Worm (Caenorhabditis elegans): ENCODE data around the gene rps-23.

Gene rps-23

ce11 chrIV:12427687-12428284 is 36.9 kb upstream of the rps-23 start:
- TF ChIP-seq F13C5.2 (tag; optimal IDR thresholded peaks at IDR 0.05): no peak
- TF ChIP-seq tbx-37 (GFP tag; conservative IDR thresholded peaks at IDR 0.05): no peak
- no peak for TF ChIP-seq B0310.2 (tag; optimal IDR thresholded peaks at IDR 0.05)
- no peak for TF ChIP-seq hmbx-1 (tag; optimal IDR thresholded peaks at IDR 0.05)
- TF ChIP-seq flt-1 (GFP tag; IDR thresholded peaks at IDR 0.05): no peak
- no peak for TF ChIP-seq ama-1 (optimal IDR thresholded peaks at IDR 0.05)
- no peak for TF ChIP-seq hnd-1 (tag; optimal IDR thresholded peaks at IDR 0.05)
- no peak for TF ChIP-seq ceh-36 (tag; optimal IDR thresholded peaks at IDR 0.05)
- TF ChIP-seq tbx-11 (GFP tag; IDR thresholded peaks at IDR 0.05): no peak
- no peak for TF ChIP-seq aly-1 (tag; optimal IDR thresholded peaks at IDR 0.05)
- TF ChIP-seq ceh-13 (GFP tag; optimal IDR thresholded peaks at IDR 0.05): no peak
- no peak for TF ChIP-seq hmg-4 (GFP tag; optimal IDR thresholded peaks at IDR 0.05)
- no peak for TF ChIP-seq pes-1 (GFP tag; IDR thresholded peaks at IDR 0.05)
- TF ChIP-seq ets-7 (tag; optimal IDR thresholded peaks at IDR 0.05): no peak
- no peak for TF ChIP-seq tra-4 (tag; optimal IDR thresholded peaks at IDR 0.05)
- TF ChIP-seq sea-1 (GFP tag; conservative IDR thresholded peaks at IDR 0.05): no peak
- no peak for TF ChIP-seq scrt-1 (GFP tag; IDR thresholded peaks at IDR 0.05)

- TF ChIP-seq aly-1 (tag; optimal IDR thresholded peaks at IDR 0.05): no peak
- no peak for TF ChIP-seq F13C5.2 (tag; optimal IDR thresholded peaks at IDR 0.05)
- no peak for TF ChIP-seq scrt-1 (GFP tag; IDR thresholded peaks at IDR 0.05)
- TF ChIP-seq pes-1 (GFP tag; IDR thresholded peaks at IDR 0.05): no peak
- no peak for TF ChIP-seq tra-4 (tag; optimal IDR thresholded peaks at IDR 0.05)
- no peak for TF ChIP-seq ets-7 (tag; optimal IDR thresholded peaks at IDR 0.05)
- TF ChIP-seq ceh-36 (tag; optimal IDR thresholded peaks at IDR 0.05): no peak
- no peak for TF ChIP-seq hmbx-1 (tag; optimal IDR thresholded peaks at IDR 0.05)
Observed at ce11 chrIV:12425595-12425994, 34.7 kb upstream of the rps-23 start.

ce11 chrIV:12420455-12420854 is 29.6 kb upstream of the rps-23 start, which contains the start of gene ugt-65:
Gene ugt-65, plus strand, starts transcription at chrIV:12420683.
- TF ChIP-seq F13C5.2 (tag; optimal IDR thresholded peaks at IDR 0.05) (no peak), pes-1 (GFP tag; IDR thresholded peaks at IDR 0.05) (no peak), sea-1 (GFP tag; conservative IDR thresholded peaks at IDR 0.05) (no peak)

DNA sequence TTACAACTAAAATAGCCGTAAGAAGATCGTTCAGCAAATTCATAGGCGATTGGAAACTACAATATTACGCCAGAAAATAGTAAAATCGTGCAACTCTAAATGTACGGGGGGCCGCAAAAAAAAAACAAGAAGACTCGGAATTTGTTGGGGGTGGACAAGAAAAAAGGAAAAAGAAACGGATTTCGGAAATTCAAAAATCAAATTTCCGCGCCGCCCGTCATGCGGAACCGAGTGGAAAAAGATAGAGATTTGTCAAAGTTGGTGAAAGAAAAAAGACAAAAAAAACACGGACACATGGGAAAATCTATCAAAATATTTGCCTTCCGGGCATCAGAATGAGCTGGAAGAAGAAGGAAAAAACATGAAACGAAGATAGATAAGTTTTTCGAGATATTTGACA is 28.4 kb upstream of the rps-23 start:
- TF ChIP-seq B0310.2 (tag; optimal IDR thresholded peaks at IDR 0.05) (no peak), tra-4 (tag; optimal IDR thresholded peaks at IDR 0.05) (no peak), ets-7 (tag; optimal IDR thresholded peaks at IDR 0.05) (no peak), scrt-1 (GFP tag; IDR thresholded peaks at IDR 0.05) (no peak), sea-1 (GFP tag; conservative IDR thresholded peaks at IDR 0.05) (no peak), tbx-37 (GFP tag; conservative IDR thresholded peaks at IDR 0.05) (no peak), aly-1 (tag; optimal IDR thresholded peaks at IDR 0.05) (no peak), ama-1 (optimal IDR thresholded peaks at IDR 0.05) (no peak), ceh-13 (GFP tag; optimal IDR thresholded peaks at IDR 0.05) (no peak)

DNA sequence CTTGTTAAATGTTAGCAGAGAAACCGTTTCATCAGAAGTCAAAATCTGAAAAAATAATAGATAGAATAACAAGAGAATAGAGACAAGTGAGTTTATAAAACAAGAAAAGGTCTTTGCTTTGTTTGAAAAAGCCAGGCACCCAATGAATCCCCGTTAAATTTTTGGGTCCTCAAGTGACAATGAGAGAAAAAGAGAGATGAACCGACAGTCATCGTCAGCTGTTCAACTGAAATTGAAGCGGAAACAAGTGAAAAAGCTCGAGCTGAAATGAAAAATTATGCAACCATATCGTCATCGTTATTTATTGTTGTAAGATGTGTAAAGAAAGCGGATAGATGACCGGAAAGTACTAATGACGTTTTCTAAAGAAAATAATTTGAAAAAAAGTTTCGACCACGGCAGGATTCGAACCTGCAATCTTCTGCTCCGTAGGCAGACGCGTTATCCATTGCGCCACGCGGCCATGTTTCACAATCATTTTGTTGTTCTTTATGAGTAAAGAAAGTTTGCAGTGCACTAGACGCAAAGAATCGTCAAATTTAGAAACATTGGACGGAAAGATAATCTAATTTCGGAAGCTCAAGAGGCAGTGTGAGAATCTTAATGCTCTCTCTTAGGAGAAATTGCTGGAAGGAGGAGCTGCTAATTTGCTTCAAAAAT is 26.8 kb upstream of the rps-23 start, which contains the start of gene F08G5.3:
TSS of gene F08G5.3 (minus strand) at position 51 of the 660 bp plus-strand sequence.
- TF ChIP-seq sea-1 (GFP tag; conservative IDR thresholded peaks at IDR 0.05): 0 out of 2 replicates have a peak, but pooled peaks have one; percentile 9
- TF ChIP-seq B0310.2 (tag; optimal IDR thresholded peaks at IDR 0.05): no peak
- TF ChIP-seq ama-1 (optimal IDR thresholded peaks at IDR 0.05): no peak
- no peak for TF ChIP-seq tra-4 (tag; optimal IDR thresholded peaks at IDR 0.05)
- TF ChIP-seq hmbx-1 (tag; optimal IDR thresholded peaks at IDR 0.05): no peak
- no peak for TF ChIP-seq ceh-36 (tag; optimal IDR thresholded peaks at IDR 0.05)
- TF ChIP-seq flt-1 (GFP tag; IDR thresholded peaks at IDR 0.05): peak; percentile 43; the same call in 1 of the 2 replicates
- TF ChIP-seq F13C5.2 (tag; optimal IDR thresholded peaks at IDR 0.05): peak; percentile 0
- TF ChIP-seq scrt-1 (GFP tag; IDR thresholded peaks at IDR 0.05): peak; percentile 57; the same call in 1 of the 2 replicates
- 0 out of 2 replicates have a peak, but pooled peaks have one; percentile 15 for TF ChIP-seq tbx-37 (GFP tag; conservative IDR thresholded peaks at IDR 0.05)
- no peak for TF ChIP-seq hnd-1 (tag; optimal IDR thresholded peaks at IDR 0.05)
- TF ChIP-seq ceh-13 (GFP tag; optimal IDR thresholded peaks at IDR 0.05): no peak
- no peak for TF ChIP-seq ets-7 (tag; optimal IDR thresholded peaks at IDR 0.05)
- TF ChIP-seq tbx-11 (GFP tag; IDR thresholded peaks at IDR 0.05): no peak
- no peak for TF ChIP-seq hmg-4 (GFP tag; optimal IDR thresholded peaks at IDR 0.05)
- peak; percentile 77 for TF ChIP-seq pes-1 (GFP tag; IDR thresholded peaks at IDR 0.05)
- TF ChIP-seq aly-1 (tag; optimal IDR thresholded peaks at IDR 0.05): no peak

- TF ChIP-seq tbx-11 (GFP tag; IDR thresholded peaks at IDR 0.05) (0 out of 2 replicates have a peak, but pooled peaks have one; percentile 45), hmbx-1 (tag; optimal IDR thresholded peaks at IDR 0.05) (no peak), sea-1 (GFP tag; conservative IDR thresholded peaks at IDR 0.05) (peak; percentile 60; the same call in 1 of the 2 replicates), flt-1 (GFP tag; IDR thresholded peaks at IDR 0.05) (peak; percentile 46; the same call in 1 of the 2 replicates), scrt-1 (GFP tag; IDR thresholded peaks at IDR 0.05) (0 out of 2 replicates have a peak, but pooled peaks have one; percentile 35), ceh-36 (tag; optimal IDR thresholded peaks at IDR 0.05) (peak; percentile 29), ets-7 (tag; optimal IDR thresholded peaks at IDR 0.05) (no peak), pes-1 (GFP tag; IDR thresholded peaks at IDR 0.05) (peak; percentile 58; the same call in 1 of the 2 replicates), tbx-37 (GFP tag; conservative IDR thresholded peaks at IDR 0.05) (peak; percentile 57), aly-1 (tag; optimal IDR thresholded peaks at IDR 0.05) (no peak), ceh-13 (GFP tag; optimal IDR thresholded peaks at IDR 0.05) (no peak), hmg-4 (GFP tag; optimal IDR thresholded peaks at IDR 0.05) (peak; percentile 31)
Observed at ce11 chrIV:12416629-12417404, 26.0 kb upstream of the rps-23 start.

All from whole organism, early embryonic.